Fruit fly (Drosophila melanogaster) whole organism, embryonic: Measurements from ENCODE around the gene Lerp.

Experiments used
- Awh ChIP-seq: fragments of 200-800 bp; sonication (Bioruptor generic); IDR thresholded peaks from 2 replicates; pipeline ENCODE4, ENCODE4 v1.3.6; 2022; ENCODE audit warnings: missing biosample characterization, missing genetic modification characterization
- CG10366 ChIP-seq: fragments of 200-800 bp; sonication (Bioruptor generic); IDR thresholded peaks from 2 replicates; pipeline ENCODE4 v1.3.6; 2022; ENCODE audit warnings: missing biosample characterization, missing genetic modification characterization
- CG12391 ChIP-seq: fragments of 200-800 bp; sonication (Bioruptor generic); optimal IDR thresholded peaks from 3 replicates; lab custom pipeline; 2018; ENCODE audit warnings: missing biosample characterization, mild to moderate bottlenecking, missing genetic modification characterization, moderate library complexity
- CG12769 ChIP-seq: fragments of 200-800 bp; sonication (Bioruptor generic); optimal IDR thresholded peaks from 2 replicates; lab custom pipeline; 2019; ENCODE audit warnings: missing biosample characterization, mild to moderate bottlenecking, missing genetic modification characterization, moderate library complexity
- CG15696 ChIP-seq: fragments of 200-800 bp; sonication (Bioruptor generic); optimal IDR thresholded peaks from 2 replicates; lab custom pipeline; 2019; ENCODE audit warnings: missing biosample characterization, mild to moderate bottlenecking, missing genetic modification characterization, moderate library complexity
- CG16779 ChIP-seq: fragments of 200-800 bp; sonication (Bioruptor generic); IDR thresholded peaks from 2 replicates; pipeline ENCODE4 v1.3.6; 2022; ENCODE audit warnings: missing biosample characterization, missing genetic modification characterization
- CG17328 ChIP-seq: fragments of 200-800 bp; sonication (Bioruptor generic); IDR thresholded peaks from 2 replicates; pipeline ENCODE4 v1.3.6; 2022; ENCODE audit warnings: missing biosample characterization, missing genetic modification characterization
- CG17359 ChIP-seq: fragments of 200-800 bp; sonication (Bioruptor generic); optimal IDR thresholded peaks from 3 replicates; lab custom pipeline; 2018; ENCODE audit warnings: missing biosample characterization, mild to moderate bottlenecking, missing genetic modification characterization, moderate library complexity
- CG18619 ChIP-seq: fragments of 200-800 bp; sonication (Bioruptor generic); optimal IDR thresholded peaks from 3 replicates; lab custom pipeline; 2017; ENCODE audit warnings: missing biosample characterization, mild to moderate bottlenecking, missing genetic modification characterization
- CG2875 ChIP-seq: fragments of 200-800 bp; sonication (Bioruptor generic); optimal IDR thresholded peaks from 2 replicates; lab custom pipeline; 2017; ENCODE audit warnings: missing biosample characterization, mild to moderate bottlenecking, missing genetic modification characterization, missing genetic modification reagents
- CG31365 ChIP-seq: fragments of 200-800 bp; sonication (Bioruptor generic); optimal IDR thresholded peaks from 2 replicates; lab custom pipeline; 2018; ENCODE audit warnings: missing biosample characterization, mild to moderate bottlenecking, missing genetic modification characterization
- CG31441 ChIP-seq: fragments of 200-800 bp; sonication (Bioruptor generic); IDR thresholded peaks from 2 replicates; pipeline ENCODE4 v1.3.6; 2022; ENCODE audit warnings: missing biosample characterization, missing genetic modification characterization
- CG34422 ChIP-seq: fragments of 200-800 bp; sonication (Bioruptor generic); IDR thresholded peaks from 3 replicates; pipeline ENCODE4 v1.3.6; 2022; ENCODE audit warnings: missing biosample characterization, missing genetic modification characterization
- CG3726 ChIP-seq: fragments of 200-800 bp; sonication (Bioruptor generic); IDR thresholded peaks from 3 replicates; pipeline ENCODE4, ENCODE4 v1.3.6; 2022; ENCODE audit warnings: missing biosample characterization, missing genetic modification characterization
- CG5180 ChIP-seq: fragments of 200-800 bp; sonication (Bioruptor generic); optimal IDR thresholded peaks from 3 replicates; lab custom pipeline; 2017; ENCODE audit warnings: missing biosample characterization, missing genetic modification characterization, mild to moderate bottlenecking, moderate library complexity, missing genetic modification reagents
- CG5953 ChIP-seq: fragments of 200-800 bp; sonication (Bioruptor generic); IDR thresholded peaks from 2 replicates; pipeline ENCODE4 v1.3.6; 2022; ENCODE audit warnings: missing biosample characterization, missing genetic modification characterization
- CG9727 ChIP-seq: fragments of 200-800 bp; sonication (Bioruptor generic); optimal IDR thresholded peaks from 3 replicates; lab custom pipeline; 2017; ENCODE audit warnings: missing biosample characterization, mild to moderate bottlenecking, missing genetic modification characterization
- Camta ChIP-seq: fragments of 200-800 bp; sonication (Bioruptor generic); optimal IDR thresholded peaks from 2 replicates; lab custom pipeline; 2016; ENCODE audit warnings: missing biosample characterization, missing genetic modification characterization
- Chrac-16 ChIP-seq: fragments of 200-800 bp; sonication (Bioruptor generic); optimal IDR thresholded peaks from 3 replicates; lab custom pipeline; 2016; ENCODE audit warnings: missing biosample characterization, missing genetic modification characterization
- Drgx ChIP-seq: fragments of 200-800 bp; sonication (Bioruptor generic); IDR thresholded peaks from 2 replicates; pipeline ENCODE4 v1.3.6; 2022; ENCODE audit warnings: missing biosample characterization, missing genetic modification characterization
- E2f2 ChIP-seq: fragments of 200-800 bp; sonication (Bioruptor generic); IDR thresholded peaks from 2 replicates; pipeline ENCODE4 v1.3.6; 2022; ENCODE audit warnings: missing biosample characterization, missing genetic modification characterization
- Lpt ChIP-seq: fragments of >200 bp; optimal IDR thresholded peaks from 2 replicates; lab custom pipeline; 2018; ENCODE audit warnings: missing biosample characterization, missing genetic modification characterization
- Med ChIP-seq: fragments of 200-800 bp; sonication (Bioruptor generic); peaks from one replicate; lab custom pipeline; 2016; ENCODE audit warnings: missing biosample characterization, missing genetic modification characterization, mild to moderate bottlenecking, inconsistent platforms, moderate library complexity
- Nf-YC ChIP-seq: fragments of 200-800 bp; optimal IDR thresholded peaks from 3 replicates; lab custom pipeline; 2019; ENCODE audit warnings: missing biosample characterization, mild to moderate bottlenecking, missing genetic modification characterization, moderate library complexity
- Optix ChIP-seq: fragments of 200-800 bp; sonication (Bioruptor generic); IDR thresholded peaks from 3 replicates; pipeline ENCODE4 v1.3.6; 2022; ENCODE audit warnings: missing biosample characterization, missing genetic modification characterization
- Pdp1 ChIP-seq, 2 experiments: fragments of 200-800 bp; sonication (Bioruptor generic); optimal IDR thresholded peaks; 3 replicates each; lab custom pipeline; 2016; ENCODE audit warnings: missing biosample characterization in 2 of 2, missing genetic modification characterization in 2 of 2, mild to moderate bottlenecking in 1 of 2, moderate library complexity in 1 of 2
- ac ChIP-seq: fragments of 200-800 bp; sonication (Bioruptor generic); optimal IDR thresholded peaks from 3 replicates; lab custom pipeline; 2017; ENCODE audit warnings: missing biosample characterization, mild to moderate bottlenecking, missing genetic modification characterization
- ato ChIP-seq: fragments of 200-800 bp; sonication (Bioruptor generic); IDR thresholded peaks from 2 replicates; pipeline ENCODE4 v1.3.6; 2022; ENCODE audit warnings: missing biosample characterization, missing genetic modification characterization; ENCODE audit not compliant: partially characterized antibody
- chn ChIP-seq: fragments of 200-800 bp; sonication (Bioruptor generic); optimal IDR thresholded peaks from 2 replicates; lab custom pipeline; 2016; ENCODE audit warnings: missing biosample characterization, missing genetic modification characterization
- ci ChIP-seq: fragments of 200-800 bp; sonication (Bioruptor generic); IDR thresholded peaks from 3 replicates; pipeline ENCODE4 v1.3.6; 2022; ENCODE audit warnings: missing biosample characterization, missing genetic modification characterization
- dmrt99B ChIP-seq: fragments of 200-800 bp; sonication (Bioruptor generic); optimal IDR thresholded peaks from 2 replicates; lab custom pipeline; 2018; ENCODE audit warnings: missing biosample characterization, mild to moderate bottlenecking, missing genetic modification characterization, moderate library complexity
- emc ChIP-seq: fragments of 200-800 bp; sonication (Bioruptor generic); optimal IDR thresholded peaks from 2 replicates; lab custom pipeline; 2016; ENCODE audit warnings: missing biosample characterization, missing genetic modification characterization
- esg ChIP-seq: fragments of 200-800 bp; sonication (Bioruptor generic); conservative IDR thresholded peaks from 2 replicates; pipeline ENCODE4 v1.3.6; 2022; ENCODE audit warnings: missing biosample characterization, missing genetic modification characterization
- eve ChIP-seq, 2 experiments: fragments of >200 bp; optimal IDR thresholded peaks; 2 replicates each; lab custom pipeline; 2017; ENCODE audit warnings: missing biosample characterization in 2 of 2, missing genetic modification characterization in 2 of 2
- ewg ChIP-seq: fragments of 200-800 bp; sonication (Bioruptor generic); optimal IDR thresholded peaks from 3 replicates; lab custom pipeline; 2017; ENCODE audit warnings: mild to moderate bottlenecking, missing biosample characterization, missing genetic modification reagents, missing genetic modification characterization
- fd3F ChIP-seq: fragments of 200-800 bp; sonication (Bioruptor generic); optimal IDR thresholded peaks from 2 replicates; lab custom pipeline; 2018; ENCODE audit warnings: missing biosample characterization, mild to moderate bottlenecking, missing genetic modification characterization, moderate library complexity
- kah ChIP-seq: fragments of 200-800 bp; sonication (Bioruptor generic); optimal IDR thresholded peaks from 2 replicates; lab custom pipeline; 2018; ENCODE audit warnings: missing biosample characterization, mild to moderate bottlenecking, missing genetic modification characterization
- lov ChIP-seq, 2 experiments: fragments of 200-800 bp in 1 of 2; fragments of >200 bp in 1 of 2; sonication (Bioruptor generic) in 1 of 2; IDR thresholded peaks in 1 of 2; optimal IDR thresholded peaks in 1 of 2; 2 replicates in 1 of 2; 3 replicates in 1 of 2; pipeline versions ENCODE4 v1.3.6 to Lab custom; 2017 to 2022; ENCODE audit warnings: missing biosample characterization in 1 of 2, missing genetic modification characterization in 1 of 2
- mam ChIP-seq: fragments of 200-800 bp; sonication (Bioruptor generic); optimal IDR thresholded peaks from 3 replicates; lab custom pipeline; 2016; ENCODE audit warnings: missing biosample characterization, missing genetic modification characterization
- pum ChIP-seq: fragments of 200-800 bp; sonication (Bioruptor generic); optimal IDR thresholded peaks from 2 replicates; lab custom pipeline; 2016; ENCODE audit warnings: missing biosample characterization, missing genetic modification characterization
- scrt ChIP-seq: fragments of 200-800 bp; sonication (Bioruptor generic); optimal IDR thresholded peaks from 2 replicates; lab custom pipeline; 2018; ENCODE audit warnings: missing biosample characterization, mild to moderate bottlenecking, missing genetic modification characterization, moderate library complexity
- slbo ChIP-seq: fragments of 200-800 bp; sonication (Bioruptor generic); IDR thresholded peaks from 2 replicates; pipeline ENCODE4 v1.3.6; 2022; ENCODE audit warnings: missing biosample characterization, missing genetic modification characterization
- sr ChIP-seq: fragments of 200-800 bp; sonication (Bioruptor generic); IDR thresholded peaks from 3 replicates; pipeline ENCODE4 v1.3.6; 2022; ENCODE audit warnings: missing biosample characterization, missing genetic modification characterization
- tio ChIP-seq: fragments of 200-800 bp; sonication (Bioruptor generic); optimal IDR thresholded peaks from 2 replicates; lab custom pipeline; 2017; ENCODE audit warnings: missing biosample characterization, missing genetic modification characterization, inconsistent platforms

Lerp gene

dm6 chr3R:26866577-26867456 is 3.9 kb upstream of the Lerp start, which contains the start of the genes ball and His2Av (continued):
- TF ChIP-seq CG12391 (tag; lab: Kevin White, UChicago) (peak; percentile 88), lov (optimal IDR thresholded peaks at IDR 0.05; lab: Kevin White, UChicago) (no peak), lov (GFP tag; IDR thresholded peaks at IDR 0.05; lab: Robert Waterston, UW) (peak; percentile 79)

- peak; percentile 12; the same call in 1 of the 2 replicates for TF ChIP-seq CG5953 (GFP tag; lab: Robert Waterston, UW)
- 0 out of 2 replicates have a peak, but pooled peaks have one; percentile 30 for TF ChIP-seq Awh (GFP tag; lab: Robert Waterston, UW)
- peak; percentile 76 for TF ChIP-seq scrt (GFP tag; lab: Kevin White, UChicago)
- no peak for TF ChIP-seq CG15696 (tag; lab: Kevin White, UChicago)
- 0 out of 3 replicates have a peak, but pooled peaks have one; percentile 16 for TF ChIP-seq CG34422 (GFP tag; lab: Robert Waterston, UW)
- peak; percentile 39; the same call in 1 of the 3 replicates for TF ChIP-seq sr
- TF ChIP-seq tio (GFP tag; lab: Kevin White, UChicago) = no peak
- no peak for TF ChIP-seq Drgx (GFP tag; lab: Robert Waterston, UW)
- TF ChIP-seq eve (GFP tag; optimal IDR thresholded peaks at IDR 0.05; lab: Kevin White, UChicago) = no peak
- peak; percentile 46 for TF ChIP-seq Nf-YC (tag; lab: Kevin White, UChicago)
- TF ChIP-seq Med (GFP tag; lab: Kevin White, UChicago) = peak; percentile 6
- TF ChIP-seq kah (GFP tag; lab: Kevin White, UChicago) = peak; percentile 72
These were observed 717 bp downstream of the Lerp start for dm6 chr3R:26862213-26862612.

dm6 chr3R:26859228-26859627 is 3.7 kb downstream of the Lerp start:
- TF ChIP-seq Camta (GFP tag; lab: Kevin White, UChicago) (peak; percentile 84), CG17328 (GFP tag; lab: Robert Waterston, UW) (peak; percentile 46; the same call in 1 of the 2 replicates), CG16779 (GFP tag; lab: Robert Waterston, UW) (no peak), CG3726 (GFP tag; lab: Robert Waterston, UW) (peak; percentile 66; the same call in 1 of the 3 replicates), CG12769 (tag; lab: Kevin White, UChicago) (peak; percentile 25), CG17359 (tag; lab: Kevin White, UChicago) (peak; percentile 52), Optix (GFP tag; lab: Robert Waterston, UW) (0 out of 3 replicates have a peak, but pooled peaks have one; percentile 20), dmrt99B (peak; percentile 55), mam (GFP tag; lab: Kevin White, UChicago) (peak; percentile 33), slbo (GFP tag; lab: Robert Waterston, UW) (peak; percentile 46; the same call in 1 of the 2 replicates), ewg (peak; percentile 9), ato (no peak), CG2875 (GFP tag; lab: Kevin White, UChicago) (no peak), CG5180 (peak; percentile 9), Lpt (GFP tag; lab: Kevin White, UChicago) (no peak), Chrac-16 (GFP tag; lab: Kevin White, UChicago) (no peak), fd3F (GFP tag; lab: Kevin White, UChicago) (no peak), CG31441 (GFP tag; lab: Robert Waterston, UW) (peak; percentile 70), ci (0 out of 3 replicates have a peak, but pooled peaks have one; percentile 38), ac (GFP tag; lab: Kevin White, UChicago) (peak; percentile 4), esg (peak; percentile 34; the same call in 1 of the 2 replicates), CG31365 (tag; lab: Kevin White, UChicago) (no peak), CG9727 (GFP tag; lab: Kevin White, UChicago) (peak; percentile 59), emc (GFP tag; lab: Kevin White, UChicago) (no peak), CG18619 (GFP tag; lab: Kevin White, UChicago) (peak; percentile 12), Pdp1 (GFP tag; optimal IDR thresholded peaks at IDR 0.05; lab: Kevin White, UChicago) (peak in 1 of 2 experiments; percentile 66), CG10366 (GFP tag; lab: Robert Waterston, UW) (no peak), chn (no peak), pum (GFP tag; lab: Kevin White, UChicago) (peak; percentile 67), E2f2 (GFP tag; lab: Robert Waterston, UW) (peak; percentile 16; the same call in 1 of the 2 replicates)
